Fruit fly (Drosophila melanogaster) whole organism, wandering third instar larva: Measurements from ENCODE around the gene HP1c.

Source experiments
- CG32264 ChIP-seq: fragments of 200-800 bp; sonication (Bioruptor generic); optimal IDR thresholded peaks from 2 replicates; lab custom pipeline; 2016; ENCODE audit warnings: missing biosample characterization, missing genetic modification characterization
- Dfd ChIP-seq: fragments of >200 bp; optimal IDR thresholded peaks from 2 replicates; lab custom pipeline; 2017; ENCODE audit warnings: missing biosample characterization, missing genetic modification characterization
- HLH106 ChIP-seq: fragments of 200-800 bp; optimal IDR thresholded peaks from 3 replicates; lab custom pipeline; 2019; ENCODE audit warnings: missing biosample characterization, mild to moderate bottlenecking, missing genetic modification characterization, moderate library complexity
- Jra ChIP-seq: sonication (Bioruptor generic); optimal IDR thresholded peaks from 2 replicates; lab custom pipeline; 2016; ENCODE audit warnings: missing biosample characterization, missing genetic modification characterization
- Myc ChIP-seq: fragments of >200 bp; optimal IDR thresholded peaks from 2 replicates; lab custom pipeline; 2017
- N ChIP-seq: fragments of >200 bp; optimal IDR thresholded peaks from 2 replicates; lab custom pipeline; 2018; ENCODE audit warnings: missing biosample characterization, missing external identifiers, missing genetic modification characterization
- Vsx2 ChIP-seq: fragments of 200-300, 225-300 bp; sonication (Bioruptor generic); optimal IDR thresholded peaks from 2 replicates; lab custom pipeline; 2018; ENCODE audit warnings: missing biosample characterization, missing genetic modification characterization; ENCODE audit not compliant: partially characterized antibody
- br ChIP-seq: fragments of 200-800 bp; sonication (Bioruptor generic); optimal IDR thresholded peaks from 2 replicates; lab custom pipeline; 2016; ENCODE audit warnings: missing biosample characterization, missing genetic modification characterization
- brk ChIP-seq: fragments of 200-800 bp; sonication (Bioruptor generic); optimal IDR thresholded peaks from 2 replicates; lab custom pipeline; 2016; ENCODE audit warnings: missing biosample characterization, mild to moderate bottlenecking, missing genetic modification characterization
- dsf ChIP-seq: sonication (Bioruptor generic); optimal IDR thresholded peaks from 2 replicates; lab custom pipeline; 2016; ENCODE audit warnings: missing biosample characterization, missing genetic modification characterization, borderline replicate concordance
- h ChIP-seq: fragments of 200-800 bp; sonication (Bioruptor generic); optimal IDR thresholded peaks from 3 replicates; lab custom pipeline; 2016; ENCODE audit warnings: missing biosample characterization, mild to moderate bottlenecking, missing genetic modification characterization
- jim ChIP-seq: fragments of 175-275, 200-325 bp; sonication (Bioruptor generic); optimal IDR thresholded peaks from 2 replicates; lab custom pipeline; 2016; ENCODE audit warnings: missing biosample characterization, mild to moderate bottlenecking, missing genetic modification characterization
- pan ChIP-seq: fragments of >200 bp; optimal IDR thresholded peaks from 2 replicates; lab custom pipeline; 2017
- psq ChIP-seq: fragments of 200-800 bp; sonication (Bioruptor generic); optimal IDR thresholded peaks from 3 replicates; lab custom pipeline; 2017; ENCODE audit warnings: missing biosample characterization, mild to moderate bottlenecking, missing genetic modification characterization, moderate library complexity

DNA sequence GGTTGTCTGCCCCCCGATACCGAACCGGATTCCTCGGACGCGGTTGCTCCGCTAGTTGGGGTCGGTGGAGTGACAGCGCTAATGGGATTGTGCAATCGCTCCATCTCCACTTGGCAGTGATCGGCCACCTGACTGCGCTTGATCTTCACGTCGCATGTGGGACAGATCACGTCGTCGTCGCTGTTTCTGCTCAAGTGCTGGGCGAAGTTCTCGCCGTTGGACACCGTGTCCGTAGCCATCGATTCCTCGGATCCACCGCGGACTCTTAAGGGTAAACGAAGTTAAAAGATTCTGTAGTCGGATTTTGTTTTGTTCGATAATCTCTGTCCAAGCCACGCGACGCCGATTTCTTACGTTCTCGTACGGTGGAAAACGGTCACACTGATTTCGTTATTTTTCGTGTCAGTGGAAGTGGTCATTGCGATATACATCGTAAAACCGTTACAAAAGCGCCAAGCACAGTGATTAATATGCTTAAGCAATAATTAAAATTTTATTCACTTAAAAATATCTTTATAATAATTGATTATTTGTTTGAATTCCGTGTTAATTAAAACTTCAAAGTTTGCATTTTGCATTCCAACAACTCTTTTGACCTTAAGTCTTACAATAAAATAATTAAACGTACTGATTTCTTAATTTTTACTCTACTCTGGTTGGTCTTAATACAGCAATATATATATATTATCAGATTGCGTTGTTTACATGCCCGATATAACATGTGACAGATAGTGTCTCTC, 19.2 kb upstream of the HP1c start, which contains the start of gene RNF220:
- TF ChIP-seq psq (no peak), dsf (GFP tag; lab: Kevin White, UChicago) (no peak), brk (GFP tag; lab: Kevin White, UChicago) (no peak), jim (no peak), br (GFP tag; lab: Kevin White, UChicago) (no peak), h (GFP tag; lab: Kevin White, UChicago) (no peak), HLH106 (tag; lab: Kevin White, UChicago) (peak; percentile 30), Dfd (GFP tag; lab: Kevin White, UChicago) (no peak), N (no peak), pan (lab: Kevin White, UChicago) (no peak), Myc (lab: Kevin White, UChicago) (peak; percentile 32), Vsx2 (GFP tag; lab: Kevin White, UChicago) (no peak), Jra (no peak), CG32264 (GFP tag; lab: Kevin White, UChicago) (no peak)
